Worm (Caenorhabditis elegans): ENCODE measurements around the gene irld-44.

DNA sequence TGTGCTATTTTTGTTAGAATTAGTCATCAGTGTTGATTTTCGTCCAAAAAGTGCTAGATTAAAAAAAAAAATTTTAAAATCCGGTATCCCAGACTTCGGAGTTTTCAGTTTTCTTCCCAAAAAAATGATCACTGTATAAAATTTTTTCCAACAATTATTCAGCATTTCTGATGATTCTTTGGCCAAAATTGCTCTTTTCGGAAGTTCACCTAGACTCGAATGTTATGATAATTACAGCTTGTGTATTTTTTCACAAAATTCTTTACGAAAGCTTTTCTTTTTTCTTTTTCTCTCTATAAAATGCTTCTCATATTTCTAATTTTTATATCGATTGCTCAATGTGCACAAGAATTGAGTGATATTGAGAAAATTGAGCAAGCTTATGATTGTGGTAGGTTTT, 19.4 kb upstream of the irld-44 start, which contains the start of gene irld-17:
- TF ChIP-seq elt-2 (tag; optimal IDR thresholded peaks at IDR 0.05) = no peak
- TF ChIP-seq dve-1 (tag; optimal IDR thresholded peaks at IDR 0.05) = no peak
- no peak for TF ChIP-seq T23F11.4 (GFP tag; optimal IDR thresholded peaks at IDR 0.05)
- TF ChIP-seq fax-1 (tag; optimal IDR thresholded peaks at IDR 0.05) = no peak
- no peak for TF ChIP-seq ceh-9 (tag; optimal IDR thresholded peaks at IDR 0.05)
- TF ChIP-seq unc-55 (GFP tag; optimal IDR thresholded peaks at IDR 0.05) = no peak
- no peak for TF ChIP-seq ceh-6 (GFP tag; optimal IDR thresholded peaks at IDR 0.05)
- TF ChIP-seq tbx-7 (tag; optimal IDR thresholded peaks at IDR 0.05) = no peak
- TF ChIP-seq pqm-1 (tag; optimal IDR thresholded peaks at IDR 0.05) = no peak
